Fruit fly (Drosophila melanogaster) ovary, adult (tissue): ENCODE data around the gene Egfrap.

ENCODE experiments used
- CG17801 ChIP-seq: fragments of 200-800 bp; optimal IDR thresholded peaks from 2 replicates; lab custom pipeline; 2019; ENCODE audit warnings: missing biosample characterization, mild to moderate bottlenecking, missing genetic modification characterization, moderate library complexity; ENCODE audit not compliant: partially characterized antibody

Gene Egfrap

DNA sequence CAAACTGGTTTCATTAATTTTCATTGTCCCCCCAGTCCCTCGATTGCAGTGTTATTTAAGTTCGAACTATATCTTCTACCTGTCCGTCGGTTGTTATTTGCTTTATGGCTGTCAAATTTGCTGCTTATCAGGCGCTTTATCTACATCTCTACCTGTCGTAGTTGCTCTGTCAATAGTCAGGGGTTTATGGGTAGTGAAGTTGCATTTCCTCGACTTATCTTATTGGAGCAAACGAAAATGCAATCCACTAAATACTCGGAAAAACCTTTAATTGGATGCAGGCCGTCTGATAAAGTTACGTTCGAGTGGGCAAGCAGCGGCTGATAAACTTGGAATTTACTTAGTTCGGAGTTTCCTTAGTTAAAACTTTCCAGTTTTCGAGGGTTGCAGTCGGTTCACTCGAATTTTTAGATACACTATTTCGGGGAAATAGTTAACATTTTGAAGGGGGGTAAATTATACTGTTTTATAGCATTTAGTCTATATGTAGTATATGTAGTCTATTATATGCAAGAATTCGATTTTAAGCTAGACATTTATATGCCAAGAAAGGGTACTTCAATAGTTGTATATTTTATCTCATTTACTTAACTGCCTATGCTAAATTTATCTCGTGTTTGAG is 3.2 kb downstream of the Egfrap start:
- no peak for TF ChIP-seq CG17801 (GFP tag; lab: Kevin White, UChicago)

DNA sequence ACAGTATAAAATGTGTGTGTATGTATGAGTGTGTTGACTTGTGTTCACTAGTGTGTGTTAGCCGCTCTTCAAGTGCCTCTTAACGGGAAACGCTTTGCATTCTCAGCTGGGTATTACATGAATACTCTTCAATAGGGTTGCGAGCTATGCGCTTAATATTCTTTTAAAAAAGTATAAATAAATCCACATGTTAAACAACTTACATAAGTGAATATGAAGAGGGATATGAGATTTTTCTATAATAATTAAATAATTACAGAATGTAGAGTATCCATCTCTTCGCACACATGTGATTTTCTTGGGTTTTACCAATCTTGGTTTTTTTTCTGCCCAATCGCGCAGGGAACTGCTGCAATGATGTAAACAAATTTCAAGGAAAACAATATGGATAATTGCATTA is 4.9 kb downstream of the Egfrap start:
- no peak for TF ChIP-seq CG17801 (GFP tag; lab: Kevin White, UChicago)

DNA sequence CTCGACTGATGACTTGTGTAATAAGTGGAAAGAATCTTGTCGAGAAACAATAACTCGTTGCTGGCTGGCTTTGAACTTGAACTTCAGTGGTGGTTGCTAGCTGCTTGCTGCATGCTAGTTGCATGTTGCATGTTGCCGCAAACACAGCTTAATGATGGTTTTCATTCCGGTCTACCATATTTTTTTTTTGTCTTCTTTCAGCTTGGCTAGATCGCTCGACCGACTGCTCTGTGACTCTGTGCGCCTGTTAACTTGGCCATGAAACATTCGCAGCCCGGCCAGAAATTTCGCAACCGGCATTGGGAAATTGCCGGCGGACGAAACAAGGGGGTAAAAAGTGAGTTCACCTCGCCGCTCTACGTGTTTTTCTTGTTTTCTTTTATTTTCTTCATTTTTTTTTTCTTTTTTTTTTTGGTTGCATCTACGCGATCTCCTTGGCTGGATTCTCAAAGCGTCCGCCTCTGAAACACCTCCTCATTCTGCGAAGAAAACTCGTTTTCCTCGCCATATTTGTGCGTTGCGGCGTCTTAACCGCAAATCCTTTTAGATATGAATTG is 7.0 kb downstream of the Egfrap start:
- no peak for TF ChIP-seq CG17801 (GFP tag; lab: Kevin White, UChicago)

- no peak for TF ChIP-seq CG17801 (GFP tag; lab: Kevin White, UChicago)
These were observed 8.9 kb downstream of the Egfrap start for dm6 chr3L:5941508-5941907.

DNA sequence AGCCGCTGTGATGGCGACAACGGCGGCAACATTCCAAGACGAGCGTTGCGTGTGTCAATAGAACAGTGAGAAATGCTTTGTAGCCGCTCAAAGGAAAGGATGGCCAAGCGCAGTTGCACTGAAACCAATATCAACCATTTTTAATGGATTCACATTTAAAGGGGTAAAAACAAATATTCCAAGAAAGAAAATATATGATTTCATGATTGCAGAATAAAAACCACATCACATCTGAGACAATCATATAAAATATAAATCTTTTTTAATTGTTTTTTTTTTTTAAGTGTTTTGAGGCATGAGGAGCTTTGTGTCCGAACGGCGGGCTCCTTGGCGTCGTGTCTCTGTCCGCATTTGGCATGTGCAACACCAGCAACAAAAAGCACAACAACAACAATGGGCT is 9.4 kb downstream of the Egfrap start:
- no peak for TF ChIP-seq CG17801 (GFP tag; lab: Kevin White, UChicago)

- no peak for TF ChIP-seq CG17801 (GFP tag; lab: Kevin White, UChicago)
These were observed 10.0 kb downstream of the Egfrap start for dm6 chr3L:5940431-5940830.

- TF ChIP-seq CG17801 (GFP tag; lab: Kevin White, UChicago) = peak; percentile 4
These were observed 18.0 kb downstream of the Egfrap start, which contains the start of gene Rcc1 for dm6 chr3L:5932363-5932914. Rcc1 (minus strand) TSS chr3L:5932773.

dm6 chr3L:5927536-5927935 is 22.9 kb downstream of the Egfrap start:
- TF ChIP-seq CG17801 (GFP tag; lab: Kevin White, UChicago) = no peak

DNA sequence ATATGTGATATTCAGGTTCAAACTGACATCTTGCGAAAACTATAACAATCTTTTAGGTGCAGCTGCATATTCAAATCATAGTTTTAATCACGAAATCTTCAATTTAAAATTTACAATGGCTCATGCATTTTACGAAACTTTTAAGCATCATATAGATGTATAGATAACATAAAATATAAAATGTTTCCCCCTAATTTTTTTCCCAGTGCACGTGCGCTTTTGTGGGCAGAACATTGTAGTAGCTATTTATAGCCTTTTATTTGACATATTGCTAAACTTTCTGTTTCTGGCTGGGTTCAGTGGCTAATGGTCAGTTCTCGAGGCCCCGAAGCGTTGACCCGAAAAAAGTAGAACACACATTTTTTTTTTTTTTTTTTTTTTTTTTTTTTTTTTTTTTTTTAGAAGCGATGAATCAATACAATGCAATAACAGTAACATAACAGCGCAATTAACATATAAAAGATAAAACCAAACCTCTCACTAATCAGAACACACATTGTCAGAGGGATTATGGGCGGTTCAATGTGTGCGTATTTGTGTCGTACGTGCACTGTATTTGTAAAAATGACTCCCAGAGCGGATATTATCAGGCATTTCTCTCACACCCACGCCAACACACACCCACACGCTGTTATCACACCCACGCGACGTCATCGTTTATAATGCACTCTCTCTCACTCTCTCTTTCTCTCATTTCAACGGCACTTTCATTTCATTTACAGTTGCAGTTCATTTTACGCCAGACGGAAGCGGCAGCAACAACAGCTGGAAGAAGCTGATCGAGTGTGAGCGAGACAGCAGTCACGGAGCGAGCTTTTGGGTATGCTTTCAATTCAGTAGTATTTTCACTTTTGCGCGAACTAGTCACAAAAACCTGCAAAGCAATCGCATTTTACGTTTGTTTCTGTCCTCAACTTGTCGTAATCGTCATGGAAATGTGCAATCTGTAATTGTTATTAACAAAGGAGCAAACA is 24.2 kb downstream of the Egfrap start:
- peak; percentile 74 for TF ChIP-seq CG17801 (GFP tag; lab: Kevin White, UChicago)

dm6 chr3L:5923646-5924122 is 26.8 kb downstream of the Egfrap start, which contains the start of gene CG33523:
CG33523 (plus strand) TSS chr3L:5923862.
- TF ChIP-seq CG17801 (GFP tag; lab: Kevin White, UChicago) = no peak

dm6 chr3L:5922005-5922685 is 28.3 kb downstream of the Egfrap start, which contains the start of gene CG32407:
CG32407 (plus strand) TSS chr3L:5922055.
- TF ChIP-seq CG17801 (GFP tag; lab: Kevin White, UChicago) = no peak

dm6 chr3L:5921216-5921615 is 29.2 kb downstream of the Egfrap start, which contains the start of gene PXo:
PXo (minus strand) TSS chr3L:5921316.
- TF ChIP-seq CG17801 (GFP tag; lab: Kevin White, UChicago) = no peak

- TF ChIP-seq CG17801 (GFP tag; lab: Kevin White, UChicago) = no peak
These were observed 29.7 kb downstream of the Egfrap start for dm6 chr3L:5920778-5921177.

DNA sequence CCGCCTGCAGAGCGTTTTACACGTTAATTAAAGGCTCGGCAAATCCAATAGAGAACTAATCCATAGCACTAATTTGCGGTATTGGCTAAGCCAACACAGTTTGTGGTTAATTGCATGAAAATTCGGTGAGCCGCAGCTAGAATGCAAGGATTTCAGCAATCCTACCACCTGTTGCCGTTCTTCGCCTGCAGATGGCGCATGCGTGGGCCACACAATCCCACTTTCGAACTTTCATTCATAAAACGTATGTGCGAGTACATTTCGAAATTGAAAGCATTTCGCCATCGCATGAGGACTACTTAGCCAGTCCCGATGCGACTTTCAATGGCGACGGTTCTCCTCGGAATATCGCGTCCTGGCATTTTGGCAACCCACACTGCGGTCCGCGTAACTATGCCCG is 43.4 kb downstream of the Egfrap start, which contains the start of gene CG13288:
Gene CG13288, plus strand, starts transcription at position 305 of the 400 bp plus-strand sequence.
- no peak for TF ChIP-seq CG17801 (GFP tag; lab: Kevin White, UChicago)
